Fruit fly (Drosophila melanogaster): ENCODE data around the gene rols.
A peak's percentile ranks its signal among the peaks of the same experiment; 100 is the strongest.

The rols gene

dm6 chr3L:12053695-12054094 is 11.0 kb downstream of the rols start (continued):
- TF ChIP-seq salr (GFP tag; optimal IDR thresholded peaks at IDR 0.05) (no peak), dac (GFP tag; optimal IDR thresholded peaks at IDR 0.05) (no peak), CG11294 (GFP tag; IDR thresholded peaks at IDR 0.05) (peak; percentile 7; the same call in 1 of the 2 replicates), OdsH (GFP tag; optimal IDR thresholded peaks at IDR 0.05) (peak; percentile 68), Gug (GFP tag; IDR thresholded peaks at IDR 0.05) (no peak), dsx (GFP tag; optimal IDR thresholded peaks at IDR 0.05; ENCODE audit: poor library complexity, severe bottlenecking) (peak; percentile 12), Ets96B (tag; optimal IDR thresholded peaks at IDR 0.05) (peak; percentile 27), Eip75B (GFP tag; optimal IDR thresholded peaks at IDR 0.05) (peak; percentile 73), CG8119 (GFP tag; IDR thresholded peaks at IDR 0.05) (peak; percentile 51), CG11902 (GFP tag; optimal IDR thresholded peaks at IDR 0.05) (peak; percentile 68), CG16779 (tag; optimal IDR thresholded peaks at IDR 0.05) (peak; percentile 42), Blimp-1 (GFP tag; optimal IDR thresholded peaks at IDR 0.05) (peak; percentile 69), Sox14 (GFP tag; optimal IDR thresholded peaks at IDR 0.05) (peak; percentile 86), fkh (GFP tag; optimal IDR thresholded peaks at IDR 0.05) (peak; percentile 14), fd59A (GFP tag; optimal IDR thresholded peaks at IDR 0.05) (peak; percentile 27), esn (GFP tag; optimal IDR thresholded peaks at IDR 0.05) (peak; percentile 94), Eip78C (GFP tag) (peak; percentile 88), CG6808 (GFP tag; optimal IDR thresholded peaks at IDR 0.05) (peak; percentile 28)

- TF ChIP-seq fd59A (GFP tag; optimal IDR thresholded peaks at IDR 0.05) (no peak), CG10631 (GFP tag; optimal IDR thresholded peaks at IDR 0.05) (peak; percentile 38), CG16779 (tag; optimal IDR thresholded peaks at IDR 0.05) (no peak), Sox14 (GFP tag; optimal IDR thresholded peaks at IDR 0.05) (no peak), Ets96B (tag; optimal IDR thresholded peaks at IDR 0.05) (peak; percentile 21), CG3919 (GFP tag; optimal IDR thresholded peaks at IDR 0.05) (no peak), dsx (GFP tag; optimal IDR thresholded peaks at IDR 0.05; ENCODE audit: poor library complexity, severe bottlenecking) (peak; percentile 26), Eip78C (GFP tag) (peak; percentile 81), ss (GFP tag; optimal IDR thresholded peaks at IDR 0.05) (no peak), fkh (GFP tag; optimal IDR thresholded peaks at IDR 0.05) (no peak), CG3032 (tag; optimal IDR thresholded peaks at IDR 0.05) (peak; percentile 2), CG32006 (GFP tag; optimal IDR thresholded peaks at IDR 0.05) (peak; percentile 33), CG8119 (GFP tag; IDR thresholded peaks at IDR 0.05) (peak; percentile 70; the same call in 2 of the 3 replicates), CG6276 (GFP tag; optimal IDR thresholded peaks at IDR 0.05) (peak; percentile 17), Gug (GFP tag; IDR thresholded peaks at IDR 0.05) (peak; percentile 40; the same call in 1 of the 2 replicates), CG10669 (GFP tag; optimal IDR thresholded peaks at IDR 0.05) (peak; percentile 21), CG4318 (GFP tag; optimal IDR thresholded peaks at IDR 0.05) (peak; percentile 7), CG15336 (GFP tag; IDR thresholded peaks at IDR 0.05) (peak; percentile 79), eg (GFP tag; IDR thresholded peaks at IDR 0.05) (peak; percentile 63), Hr4 (GFP tag; optimal IDR thresholded peaks at IDR 0.05) (peak; percentile 6)
Measured at dm6 chr3L:12050629-12051028, 14.0 kb downstream of the rols start.

- no peak for TF ChIP-seq net (GFP tag; optimal IDR thresholded peaks at IDR 0.05)
- no peak for TF ChIP-seq Sox102F (GFP tag; optimal IDR thresholded peaks at IDR 0.05)
- TF ChIP-seq CG6163 (GFP tag; IDR thresholded peaks at IDR 0.05) = 0 out of 3 replicates have a peak, but pooled peaks have one; percentile 22
- no peak for TF ChIP-seq CG15336 (GFP tag; IDR thresholded peaks at IDR 0.05)
- TF ChIP-seq vri (GFP tag; optimal IDR thresholded peaks at IDR 0.05) = peak; percentile 25
- TF ChIP-seq Sox14 (GFP tag; optimal IDR thresholded peaks at IDR 0.05) = no peak
- peak; percentile 51 for TF ChIP-seq fkh (GFP tag; optimal IDR thresholded peaks at IDR 0.05)
- no peak for TF ChIP-seq CG7368 (GFP tag; optimal IDR thresholded peaks at IDR 0.05)
Measured at dm6 chr3L:12049597-12050311, 14.9 kb downstream of the rols start.

All from whole organism, prepupa.